Worm (Caenorhabditis elegans): ENCODE data around the gene csq-1.

DNA sequence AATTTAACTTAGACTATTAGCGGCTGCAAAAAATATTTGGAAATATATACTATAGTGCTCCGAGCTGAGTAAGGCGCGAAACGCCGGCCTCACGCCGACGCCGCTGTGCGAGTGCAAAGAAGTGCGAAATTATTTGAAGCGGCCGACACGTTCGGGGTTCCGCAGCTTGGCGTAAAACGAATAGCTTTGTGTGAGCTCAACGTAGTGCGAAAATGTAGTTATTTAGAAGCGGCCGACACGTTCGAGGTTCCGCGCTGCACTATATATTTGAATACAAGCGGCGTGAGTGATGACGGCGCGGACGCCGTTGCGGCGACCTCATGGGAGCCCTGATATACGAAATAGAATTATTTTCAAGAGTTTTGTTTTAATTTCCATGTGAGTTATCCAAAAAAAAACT lies 22.8 kb upstream of the csq-1 start:
- TF ChIP-seq tbx-2 (tag; optimal IDR thresholded peaks at IDR 0.05) (no peak), pqm-1 (tag; optimal IDR thresholded peaks at IDR 0.05) (no peak), ama-1 (optimal IDR thresholded peaks at IDR 0.05) (no peak), sdc-2 (tag; optimal IDR thresholded peaks at IDR 0.05) (no peak)
